Fruit fly (Drosophila melanogaster) whole organism, embryonic: ENCODE measurements around the gene CG11865.
"Not testable (repeated sequence)": the region's sequence is repeated elsewhere in the genome, so short reads cannot be mapped to it uniquely, and the experiment has no call there.

Experiments
- CG10431 ChIP-seq: fragments of 200-800 bp; sonication (Bioruptor generic); optimal IDR thresholded peaks from 3 replicates; lab custom pipeline; 2018; ENCODE audit warnings: missing biosample characterization, mild to moderate bottlenecking, missing genetic modification characterization
- CG10654 ChIP-seq: fragments of 200-800 bp; sonication (Bioruptor generic); optimal IDR thresholded peaks from 2 replicates; lab custom pipeline; 2016; ENCODE audit warnings: missing biosample characterization, missing genetic modification characterization
- CG13287 ChIP-seq: fragments of 200-800 bp; sonication (Bioruptor generic); IDR thresholded peaks from 2 replicates; pipeline ENCODE4 v1.3.6; 2022; ENCODE audit warnings: missing biosample characterization, missing genetic modification characterization; ENCODE audit not compliant: partially characterized antibody
- CG17328 ChIP-seq: fragments of 200-800 bp; sonication (Bioruptor generic); IDR thresholded peaks from 2 replicates; pipeline ENCODE4 v1.3.6; 2022; ENCODE audit warnings: missing biosample characterization, missing genetic modification characterization
- CG18262 ChIP-seq: fragments of 200-800 bp; optimal IDR thresholded peaks from 3 replicates; lab custom pipeline; 2019; ENCODE audit warnings: missing biosample characterization, mild to moderate bottlenecking, missing genetic modification characterization, moderate library complexity
- CG30403 ChIP-seq: fragments of 200-800 bp; sonication (Bioruptor generic); optimal IDR thresholded peaks from 3 replicates; lab custom pipeline; 2016; ENCODE audit warnings: missing biosample characterization, missing genetic modification characterization
- CG3281 ChIP-seq: fragments of 200-800 bp; sonication (Bioruptor generic); optimal IDR thresholded peaks from 3 replicates; lab custom pipeline; 2017; ENCODE audit warnings: missing biosample characterization, mild to moderate bottlenecking, missing genetic modification characterization
- CG3995 ChIP-seq: fragments of 200-800 bp; sonication (Bioruptor generic); optimal IDR thresholded peaks from 3 replicates; lab custom pipeline; 2016; ENCODE audit warnings: missing biosample characterization, missing genetic modification characterization
- CG4424 ChIP-seq: fragments of 200-800 bp; sonication (Bioruptor generic); optimal IDR thresholded peaks from 3 replicates; lab custom pipeline; 2016; ENCODE audit warnings: missing biosample characterization, missing genetic modification characterization
- CG6654 ChIP-seq: fragments of 200-800 bp; sonication (Bioruptor generic); optimal IDR thresholded peaks from 2 replicates; lab custom pipeline; 2017; ENCODE audit warnings: missing biosample characterization, mild to moderate bottlenecking, missing genetic modification characterization
- CG7839 ChIP-seq: fragments of 200-800 bp; sonication (Bioruptor generic); optimal IDR thresholded peaks from 3 replicates; lab custom pipeline; 2018; ENCODE audit warnings: missing biosample characterization, mild to moderate bottlenecking, missing genetic modification characterization, moderate library complexity
- D19B ChIP-seq: fragments of 200-800 bp; sonication (Bioruptor generic); optimal IDR thresholded peaks from 2 replicates; lab custom pipeline; 2017; ENCODE audit warnings: missing biosample characterization, mild to moderate bottlenecking, missing genetic modification characterization
- Dp ChIP-seq: fragments of 200-800 bp; sonication (Bioruptor generic); optimal IDR thresholded peaks from 2 replicates; lab custom pipeline; 2018; ENCODE audit warnings: missing biosample characterization, mild to moderate bottlenecking, missing genetic modification characterization, moderate library complexity
- HLH54F ChIP-seq: fragments of 200-800 bp; sonication (Bioruptor generic); optimal IDR thresholded peaks from 3 replicates; lab custom pipeline; 2016; ENCODE audit warnings: missing biosample characterization, missing genetic modification characterization
- YL-1 ChIP-seq: fragments of 200-800 bp; sonication (Bioruptor generic); optimal IDR thresholded peaks from 3 replicates; lab custom pipeline; 2017; ENCODE audit warnings: missing biosample characterization, mild to moderate bottlenecking, missing genetic modification characterization
- chif ChIP-seq, 2 experiments: fragments of 200-800 bp; sonication (Bioruptor generic); optimal IDR thresholded peaks; 3 replicates each; lab custom pipeline; 2016; ENCODE audit warnings: missing biosample characterization in 2 of 2, missing genetic modification characterization in 2 of 2
- crp ChIP-seq, 2 experiments: fragments of 200-800 bp; sonication (Bioruptor generic); optimal IDR thresholded peaks; 2 replicates in 1 of 2; 3 replicates in 1 of 2; lab custom pipeline; 2017; ENCODE audit warnings: missing biosample characterization in 2 of 2, missing genetic modification characterization in 2 of 2, mild to moderate bottlenecking in 1 of 2, moderate library complexity in 1 of 2
- zen2 ChIP-seq: fragments of 200-800 bp; sonication (Bioruptor generic); IDR thresholded peaks from 3 replicates; pipeline ENCODE4 v1.3.6; 2022; ENCODE audit warnings: missing biosample characterization, missing genetic modification characterization; ENCODE audit not compliant: partially characterized antibody

CG11865 gene

DNA sequence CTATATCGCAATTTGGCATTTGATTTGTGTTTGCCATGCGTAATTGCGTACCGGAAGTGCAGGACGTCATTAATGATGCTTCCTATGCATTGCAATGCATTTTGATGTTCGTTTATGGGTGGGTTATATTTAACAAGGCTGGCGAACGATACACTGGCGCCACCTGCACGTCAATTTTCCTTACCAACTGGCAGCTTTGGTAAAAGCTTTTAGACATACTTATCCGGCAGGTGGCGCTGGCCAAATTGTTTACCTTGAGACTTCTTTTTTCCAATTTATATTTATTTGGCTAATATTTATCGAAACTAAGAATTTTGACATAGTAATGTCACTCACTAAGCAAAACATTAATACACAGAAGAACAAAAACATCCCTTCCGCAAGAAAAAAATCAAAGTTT, 27.0 kb downstream of the CG11865 start (continued):
- TF ChIP-seq CG10654 (GFP tag; lab: Kevin White, UChicago) = peak; percentile 10
- TF ChIP-seq CG18262 (tag; lab: Kevin White, UChicago) = no peak
- TF ChIP-seq crp (GFP tag; optimal IDR thresholded peaks at IDR 0.05; lab: Kevin White, UChicago) = no peak
- peak; percentile 41; the same call in 1 of the 2 replicates for TF ChIP-seq CG13287 (GFP tag; lab: Robert Waterston, UW)
- TF ChIP-seq CG30403 (GFP tag; lab: Kevin White, UChicago) = peak; percentile 31
- no peak for TF ChIP-seq Dp
- TF ChIP-seq CG3281 (GFP tag; lab: Kevin White, UChicago) = no peak
- TF ChIP-seq CG6654 (GFP tag; lab: Kevin White, UChicago) = no peak
- peak in 1 of 2 experiments; percentile 8 for TF ChIP-seq chif (GFP tag; optimal IDR thresholded peaks at IDR 0.05; lab: Kevin White, UChicago)
- peak; percentile 6 for TF ChIP-seq CG4424 (GFP tag; lab: Kevin White, UChicago)
- no peak for TF ChIP-seq CG3995 (GFP tag; lab: Kevin White, UChicago)
- TF ChIP-seq CG17328 (GFP tag; lab: Robert Waterston, UW) = no peak

dm6 chr2L:15659374-15659773, 42.6 kb downstream of the CG11865 start, which contains the start of gene CG44141:
Gene CG44141 (minus strand): TSS chr2L:15659474.
- TF ChIP-seq CG10431 (GFP tag; lab: Kevin White, UChicago); YL-1; D19B (GFP tag; lab: Kevin White, UChicago): not testable (repeated sequence)

DNA sequence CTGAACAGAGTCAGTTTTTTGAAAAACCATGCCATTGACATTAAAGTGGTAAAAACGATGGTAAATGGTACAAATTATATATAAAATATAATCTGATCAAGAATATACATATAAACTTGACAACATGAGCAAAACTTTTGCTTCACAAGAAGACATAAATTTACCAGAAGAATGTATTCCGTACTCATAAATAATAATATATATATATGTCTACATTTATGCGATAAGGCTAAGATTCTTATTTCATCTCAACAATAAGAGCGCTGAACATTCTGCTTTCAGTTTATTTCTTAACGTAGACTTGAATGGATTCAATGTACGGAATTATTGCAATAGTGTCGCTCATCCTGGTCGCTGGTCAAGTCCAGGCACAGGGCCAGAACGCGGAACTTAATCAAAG, 43.9 kb downstream of the CG11865 start, which contains the start of gene CG18477:
Gene CG18477 (plus strand): TSS at position 301 of the 400 bp plus-strand sequence.
- not testable (repeated sequence) for TF ChIP-seq CG7839; zen2 (GFP tag; lab: Robert Waterston, UW); HLH54F (GFP tag; lab: Kevin White, UChicago)
